Worm (Caenorhabditis elegans) whole organism, L4/young adult: Measurements from ENCODE around the gene clec-149.

Experiments
- W03F9.2 ChIP-seq: fragments of 150-350 bp; optimal IDR thresholded peaks from 2 replicates; lab custom pipeline; 2014; ENCODE audit warnings: missing biosample characterization, missing genetic modification characterization
- dao-5 ChIP-seq: sonication (generic microtip); optimal IDR thresholded peaks from 2 replicates; lab custom pipeline; 2016; ENCODE audit warnings: missing genotype, missing genetic modification characterization, moderate library complexity, missing compliant biosample characterization
- him-1 ChIP-seq: sonication (generic microtip); optimal IDR thresholded peaks from 2 replicates; lab custom pipeline; 2016; ENCODE audit warnings: missing genotype, missing genetic modification reagents, missing genetic modification characterization, missing compliant biosample characterization

DNA sequence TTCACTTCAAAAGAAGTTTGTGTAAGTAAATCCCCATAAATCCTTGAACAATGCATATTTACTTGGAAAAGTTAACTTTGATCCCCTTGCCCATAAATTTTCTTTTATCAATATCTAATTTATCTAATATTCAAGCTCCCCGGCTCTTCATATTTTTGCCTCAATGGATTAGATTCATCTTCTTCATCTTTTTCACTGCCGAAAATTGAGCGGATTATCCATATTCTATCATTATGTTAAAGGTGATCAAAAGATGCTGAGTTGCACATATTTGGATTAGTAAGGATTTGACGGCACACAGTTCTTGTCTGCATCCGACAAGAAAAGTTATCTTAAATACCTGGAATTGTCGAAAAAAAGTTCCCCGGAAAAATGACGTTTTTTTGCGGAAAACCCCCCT, 32.4 kb upstream of the clec-149 start:
- no peak for TF ChIP-seq him-1 (tag; lab: Kevin White, UChicago)
- no peak for TF ChIP-seq W03F9.2 (tag; lab: Kevin White, UChicago)
- no peak for TF ChIP-seq dao-5 (tag; lab: Kevin White, UChicago)
